Fruit fly (Drosophila melanogaster) whole organism, embryonic: Measurements from ENCODE around the gene Zdhhc8.
A peak's percentile ranks its signal among the peaks of the same experiment; 100 is the strongest.

Experiments
- ATbp ChIP-seq: fragments of 200-800 bp; sonication (Bioruptor generic); optimal IDR thresholded peaks from 2 replicates; lab custom pipeline; 2017; ENCODE audit warnings: missing biosample characterization, mild to moderate bottlenecking, missing genetic modification characterization, missing genetic modification reagents
- BtbVII ChIP-seq: fragments of 200-800 bp; sonication (Bioruptor generic); optimal IDR thresholded peaks from 3 replicates; lab custom pipeline; 2017; ENCODE audit warnings: missing biosample characterization, mild to moderate bottlenecking, missing genetic modification characterization
- CG10366 ChIP-seq: fragments of 200-800 bp; sonication (Bioruptor generic); IDR thresholded peaks from 2 replicates; pipeline ENCODE4 v1.3.6; 2022; ENCODE audit warnings: missing biosample characterization, missing genetic modification characterization
- CG10431 ChIP-seq: fragments of 200-800 bp; sonication (Bioruptor generic); optimal IDR thresholded peaks from 3 replicates; lab custom pipeline; 2018; ENCODE audit warnings: missing biosample characterization, mild to moderate bottlenecking, missing genetic modification characterization
- CG10979 ChIP-seq: fragments of 200-800 bp; sonication (Bioruptor generic); optimal IDR thresholded peaks from 2 replicates; lab custom pipeline; 2018; ENCODE audit warnings: missing biosample characterization, mild to moderate bottlenecking, missing genetic modification characterization, moderate library complexity
- CG11085 ChIP-seq: fragments of 200-800 bp; sonication (Bioruptor generic); IDR thresholded peaks from 2 replicates; pipeline ENCODE4 v1.3.6; 2022; ENCODE audit warnings: missing biosample characterization, missing genetic modification characterization
- CG11560 ChIP-seq: fragments of 200-800 bp; sonication (Bioruptor generic); IDR thresholded peaks from 3 replicates; pipeline ENCODE4 v1.3.6; 2022; ENCODE audit warnings: missing biosample characterization, missing genetic modification characterization
- CG1233 ChIP-seq: fragments of 200-800 bp; sonication (Bioruptor generic); optimal IDR thresholded peaks from 4 replicates; lab custom pipeline; 2018; ENCODE audit warnings: missing biosample characterization, mild to moderate bottlenecking, missing genetic modification characterization
- CG12744 ChIP-seq: fragments of 200-800 bp; sonication (Bioruptor generic); optimal IDR thresholded peaks from 2 replicates; lab custom pipeline; 2016; ENCODE audit warnings: missing biosample characterization, missing genetic modification characterization
- CG1602 ChIP-seq: fragments of 200-800 bp; sonication (Bioruptor generic); optimal IDR thresholded peaks from 3 replicates; lab custom pipeline; 2016; ENCODE audit warnings: missing biosample characterization, missing genetic modification characterization
- CG17568 ChIP-seq: fragments of 200-800 bp; sonication (Bioruptor generic); optimal IDR thresholded peaks from 2 replicates; lab custom pipeline; 2018; ENCODE audit warnings: missing biosample characterization, mild to moderate bottlenecking, missing genetic modification characterization, moderate library complexity
- CG17829 ChIP-seq: fragments of 200-800 bp; optimal IDR thresholded peaks from 2 replicates; lab custom pipeline; 2019; ENCODE audit warnings: missing biosample characterization, mild to moderate bottlenecking, missing genetic modification characterization, moderate library complexity
- CG1792 ChIP-seq: fragments of 200-800 bp; sonication (Bioruptor generic); optimal IDR thresholded peaks from 2 replicates; lab custom pipeline; 2016; ENCODE audit warnings: missing biosample characterization, missing genetic modification characterization
- CG2129 ChIP-seq: fragments of 200-800 bp; sonication (Bioruptor generic); IDR thresholded peaks from 2 replicates; pipeline ENCODE4 v1.3.6; 2022; ENCODE audit warnings: missing biosample characterization, missing genetic modification characterization; ENCODE audit not compliant: partially characterized antibody
- CG2678 ChIP-seq: fragments of 200-800 bp; sonication (Bioruptor generic); optimal IDR thresholded peaks from 3 replicates; lab custom pipeline; 2019; ENCODE audit warnings: missing biosample characterization, mild to moderate bottlenecking, missing genetic modification characterization, moderate library complexity
- CG30431 ChIP-seq: fragments of 200-800 bp; sonication (Bioruptor generic); optimal IDR thresholded peaks from 2 replicates; lab custom pipeline; 2017; ENCODE audit warnings: missing biosample characterization, missing genetic modification characterization
- CG31365 ChIP-seq: fragments of 200-800 bp; sonication (Bioruptor generic); optimal IDR thresholded peaks from 2 replicates; lab custom pipeline; 2018; ENCODE audit warnings: missing biosample characterization, mild to moderate bottlenecking, missing genetic modification characterization
- CG32772 ChIP-seq: fragments of 200-800 bp; sonication (Bioruptor generic); IDR thresholded peaks from 2 replicates; pipeline ENCODE4 v1.3.6; 2022; ENCODE audit warnings: missing biosample characterization, missing genetic modification characterization
- CG4282 ChIP-seq: fragments of 200-800 bp; sonication (Bioruptor generic); optimal IDR thresholded peaks from 2 replicates; lab custom pipeline; 2016; ENCODE audit warnings: missing biosample characterization, missing genetic modification characterization
- CG4820 ChIP-seq: fragments of 200-800 bp; sonication (Bioruptor generic); optimal IDR thresholded peaks from 3 replicates; lab custom pipeline; 2016; ENCODE audit warnings: missing biosample characterization, missing genetic modification characterization
- CG7556 ChIP-seq: fragments of 200-800 bp; sonication (Bioruptor generic); optimal IDR thresholded peaks from 2 replicates; lab custom pipeline; 2017; ENCODE audit warnings: missing biosample characterization, mild to moderate bottlenecking, missing genetic modification characterization
- CG7928 ChIP-seq: fragments of 200-800 bp; sonication (Bioruptor generic); optimal IDR thresholded peaks from 2 replicates; lab custom pipeline; 2017; ENCODE audit warnings: missing biosample characterization, mild to moderate bottlenecking, missing genetic modification characterization
- Dref ChIP-seq: fragments of 200-800 bp; sonication (Bioruptor generic); IDR thresholded peaks from 2 replicates; pipeline ENCODE4 v1.3.6; 2022; ENCODE audit warnings: missing biosample characterization, missing genetic modification characterization
- E2f1 ChIP-seq: fragments of 200-800 bp; sonication (Bioruptor generic); IDR thresholded peaks from 2 replicates; pipeline ENCODE4 v1.3.6; 2022; ENCODE audit warnings: missing biosample characterization, missing genetic modification characterization
- HmgD ChIP-seq: fragments of 200-800 bp; sonication (Bioruptor generic); optimal IDR thresholded peaks from 3 replicates; lab custom pipeline; 2016; ENCODE audit warnings: missing biosample characterization, missing genetic modification characterization
- Hr3 ChIP-seq: fragments of 200-800 bp; sonication (Bioruptor generic); optimal IDR thresholded peaks from 3 replicates; lab custom pipeline; 2016; ENCODE audit warnings: missing biosample characterization, missing genetic modification characterization
- Hr39 ChIP-seq: fragments of >200 bp; optimal IDR thresholded peaks from 2 replicates; lab custom pipeline; 2017
- Mes4 ChIP-seq: fragments of 200-800 bp; sonication (Bioruptor generic); optimal IDR thresholded peaks from 2 replicates; lab custom pipeline; 2016; ENCODE audit warnings: missing biosample characterization, missing genetic modification characterization
- Nf-YA ChIP-seq: fragments of 200-800 bp; sonication (Bioruptor generic); IDR thresholded peaks from 2 replicates; pipeline ENCODE4 v1.3.6; 2022; ENCODE audit warnings: missing biosample characterization, missing genetic modification characterization
- Nf-YC ChIP-seq: fragments of 200-800 bp; optimal IDR thresholded peaks from 3 replicates; lab custom pipeline; 2019; ENCODE audit warnings: missing biosample characterization, mild to moderate bottlenecking, missing genetic modification characterization, moderate library complexity
- Pdp1 ChIP-seq, 2 experiments: fragments of 200-800 bp; sonication (Bioruptor generic); optimal IDR thresholded peaks; 3 replicates each; lab custom pipeline; 2016; ENCODE audit warnings: missing biosample characterization in 2 of 2, missing genetic modification characterization in 2 of 2, mild to moderate bottlenecking in 1 of 2, moderate library complexity in 1 of 2
- Tbp ChIP-seq: fragments of >200 bp; optimal IDR thresholded peaks from 2 replicates; lab custom pipeline; 2018; ENCODE audit warnings: missing biosample characterization, missing genetic modification characterization
- bbx ChIP-seq: fragments of 200-800 bp; sonication (Bioruptor generic); IDR thresholded peaks from 2 replicates; pipeline ENCODE4 v1.3.6; 2022; ENCODE audit warnings: missing biosample characterization, missing genetic modification characterization; ENCODE audit not compliant: partially characterized antibody
- chm ChIP-seq: fragments of 200-800 bp; sonication (Bioruptor generic); IDR thresholded peaks from 2 replicates; pipeline ENCODE4 v1.3.6; 2022; ENCODE audit warnings: missing biosample characterization, missing genetic modification characterization
- dimm ChIP-seq: fragments of 200-800 bp; sonication (Bioruptor generic); IDR thresholded peaks from 2 replicates; pipeline ENCODE4 v1.3.6; 2022; ENCODE audit warnings: missing biosample characterization, missing genetic modification characterization
- ems ChIP-seq: fragments of 200-800 bp; sonication (Bioruptor generic); optimal IDR thresholded peaks from 3 replicates; lab custom pipeline; 2016; ENCODE audit warnings: missing biosample characterization, missing genetic modification characterization
- ewg ChIP-seq: fragments of 200-800 bp; sonication (Bioruptor generic); optimal IDR thresholded peaks from 3 replicates; lab custom pipeline; 2017; ENCODE audit warnings: mild to moderate bottlenecking, missing biosample characterization, missing genetic modification reagents, missing genetic modification characterization
- fd64A ChIP-seq: fragments of 200-800 bp; sonication (Bioruptor generic); optimal IDR thresholded peaks from 3 replicates; lab custom pipeline; 2018; ENCODE audit warnings: missing biosample characterization, mild to moderate bottlenecking, missing genetic modification characterization
- ftz-f1 ChIP-seq: fragments of 200-800 bp; sonication (Bioruptor generic); optimal IDR thresholded peaks from 2 replicates; lab custom pipeline; 2016; ENCODE audit warnings: missing biosample characterization, missing genetic modification characterization
- kay ChIP-seq: fragments of 200-800 bp; sonication (Bioruptor generic); optimal IDR thresholded peaks from 2 replicates; lab custom pipeline; 2016; ENCODE audit warnings: missing biosample characterization, missing genetic modification characterization
- maf-S ChIP-seq: fragments of 200-800 bp; sonication (Bioruptor generic); optimal IDR thresholded peaks from 2 replicates; lab custom pipeline; 2016; ENCODE audit warnings: missing biosample characterization, missing genetic modification characterization
- mld ChIP-seq: fragments of 200-800 bp; sonication (Bioruptor generic); IDR thresholded peaks from 3 replicates; pipeline ENCODE4 v1.3.6; 2022; ENCODE audit warnings: missing biosample characterization, missing genetic modification characterization; ENCODE audit not compliant: partially characterized antibody
- nerfin-1 ChIP-seq: fragments of 200-800 bp; sonication (Bioruptor generic); optimal IDR thresholded peaks from 3 replicates; lab custom pipeline; 2019; ENCODE audit warnings: missing biosample characterization, mild to moderate bottlenecking, missing genetic modification characterization, moderate library complexity
- nmo ChIP-seq: fragments of 200-800 bp; sonication (Bioruptor generic); optimal IDR thresholded peaks from 2 replicates; lab custom pipeline; 2018; ENCODE audit warnings: missing biosample characterization, mild to moderate bottlenecking, missing genetic modification characterization, moderate library complexity
- otp ChIP-seq: fragments of 200-800 bp; sonication (Bioruptor generic); IDR thresholded peaks from 3 replicates; pipeline ENCODE4, ENCODE4 v1.3.6; 2022; ENCODE audit warnings: missing biosample characterization, missing genetic modification characterization
- pb ChIP-seq: fragments of 200-800 bp; sonication (Bioruptor generic); optimal IDR thresholded peaks from 3 replicates; lab custom pipeline; 2016; ENCODE audit warnings: missing biosample characterization, missing genetic modification characterization
- slou ChIP-seq: fragments of 200-800 bp; sonication (Bioruptor generic); optimal IDR thresholded peaks from 3 replicates; lab custom pipeline; 2016; ENCODE audit warnings: missing biosample characterization, missing genetic modification characterization
- toy ChIP-seq: fragments of 200-800 bp; sonication (Bioruptor generic); IDR thresholded peaks from 2 replicates; pipeline ENCODE4 v1.3.6; 2022; ENCODE audit warnings: missing biosample characterization, missing genetic modification characterization
- trh ChIP-seq: fragments of 200-800 bp; sonication (Bioruptor generic); optimal IDR thresholded peaks from 2 replicates; lab custom pipeline; 2016; ENCODE audit warnings: missing biosample characterization, missing genetic modification characterization

Zdhhc8 gene

DNA sequence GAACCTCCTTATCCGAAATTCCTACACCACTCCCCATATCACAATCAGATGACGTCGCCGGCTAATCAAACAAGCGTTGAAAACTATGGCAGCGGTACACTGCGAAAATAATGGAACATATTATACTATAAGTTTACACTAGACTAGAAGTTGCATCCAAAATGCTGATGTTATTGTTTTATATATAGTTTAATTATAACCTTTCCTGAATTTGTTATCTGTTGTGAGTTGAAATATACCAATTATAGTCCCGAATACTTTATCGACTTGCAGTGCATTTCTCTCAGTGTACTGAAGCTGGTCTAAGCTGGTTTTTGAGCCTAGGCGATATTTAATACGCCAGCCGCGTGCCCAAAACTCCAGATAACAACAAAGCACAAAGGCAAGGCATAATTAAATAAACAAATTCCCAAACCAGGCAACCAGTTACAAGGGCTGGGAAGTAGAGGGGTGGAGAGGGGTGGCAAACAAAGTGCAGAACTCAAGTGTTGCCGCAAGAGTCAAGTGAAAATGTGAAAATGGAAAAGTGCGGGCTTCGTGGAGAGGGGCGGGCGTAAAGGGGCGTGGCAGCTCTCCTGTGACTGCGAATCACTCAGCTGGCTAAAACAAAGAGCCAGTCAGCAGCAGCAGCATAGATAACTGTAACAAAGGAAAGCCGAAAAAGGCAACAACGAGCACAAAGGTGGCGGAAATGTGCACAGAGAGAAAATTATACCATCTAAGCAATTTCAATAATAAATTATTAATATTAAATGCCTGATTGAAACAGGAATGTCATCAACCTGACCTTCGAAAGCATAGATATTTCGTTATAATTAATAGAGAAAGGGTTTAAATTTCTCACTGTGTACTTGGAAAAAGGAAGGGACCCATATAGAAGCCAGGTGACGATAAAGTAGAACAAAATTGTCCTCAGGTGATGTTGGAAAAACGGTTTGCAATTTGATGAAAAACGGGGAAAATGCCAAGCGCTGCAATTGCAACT is 3.6 kb downstream of the Zdhhc8 start (continued):
- TF ChIP-seq CG7928 (GFP tag; lab: Kevin White, UChicago) (peak; percentile 56), otp (GFP tag; lab: Robert Waterston, UW) (peak; percentile 81), CG7556 (GFP tag; lab: Kevin White, UChicago) (peak; percentile 79), Mes4 (no peak), Pdp1 (GFP tag; optimal IDR thresholded peaks at IDR 0.05; lab: Kevin White, UChicago) (peak; percentile 63 to 75), CG1602 (GFP tag; lab: Kevin White, UChicago) (peak; percentile 59), CG31365 (tag; lab: Kevin White, UChicago) (peak; percentile 70), ATbp (GFP tag; lab: Kevin White, UChicago) (peak; percentile 74), CG11085 (GFP tag; lab: Robert Waterston, UW) (peak; percentile 80), ftz-f1 (GFP tag; lab: Kevin White, UChicago) (peak; percentile 4), nmo (GFP tag; lab: Kevin White, UChicago) (peak; percentile 85), toy (GFP tag; lab: Robert Waterston, UW) (0 out of 2 replicates have a peak, but pooled peaks have one; percentile 43), CG12744 (peak; percentile 65), fd64A (GFP tag; lab: Kevin White, UChicago) (peak; percentile 19), CG32772 (GFP tag; lab: Robert Waterston, UW) (peak; percentile 66), maf-S (GFP tag; lab: Kevin White, UChicago) (peak; percentile 30), CG17568 (GFP tag; lab: Kevin White, UChicago) (peak; percentile 65), CG10366 (GFP tag; lab: Robert Waterston, UW) (peak; percentile 79), CG30431 (GFP tag; lab: Kevin White, UChicago) (peak; percentile 64), nerfin-1 (tag; lab: Kevin White, UChicago) (peak; percentile 70), CG4820 (GFP tag; lab: Kevin White, UChicago) (peak; percentile 66), ewg (peak; percentile 62), mld (GFP tag; lab: Robert Waterston, UW) (no peak), Hr39 (lab: Kevin White, UChicago) (no peak), chm (GFP tag; lab: Robert Waterston, UW) (peak; percentile 71), E2f1 (GFP tag; lab: Robert Waterston, UW) (peak; percentile 70), CG4282 (GFP tag; lab: Kevin White, UChicago) (no peak), dimm (GFP tag; lab: Robert Waterston, UW) (no peak), CG1233 (GFP tag; lab: Kevin White, UChicago) (peak; percentile 66), CG11560 (tag; lab: Robert Waterston, UW) (peak; percentile 37; the same call in 1 of the 3 replicates), kay (GFP tag; lab: Kevin White, UChicago) (peak; percentile 48), pb (GFP tag; lab: Kevin White, UChicago) (peak; percentile 24), trh (GFP tag; lab: Kevin White, UChicago) (peak; percentile 22), CG1792 (GFP tag; lab: Kevin White, UChicago) (peak; percentile 65), bbx (GFP tag; lab: Robert Waterston, UW) (no peak), Nf-YC (tag; lab: Kevin White, UChicago) (peak; percentile 67), BtbVII (GFP tag; lab: Kevin White, UChicago) (peak; percentile 82), slou (peak; percentile 67), Hr3 (GFP tag; lab: Kevin White, UChicago) (peak; percentile 59), CG10979 (tag; lab: Kevin White, UChicago) (peak; percentile 82), CG17829 (tag; lab: Kevin White, UChicago) (peak; percentile 82), Dref (no peak), CG2678 (tag; lab: Kevin White, UChicago) (peak; percentile 93), CG2129 (no peak), Nf-YA (GFP tag; lab: Robert Waterston, UW) (peak; percentile 70), CG10431 (no peak), Tbp (GFP tag; lab: Kevin White, UChicago) (no peak), ems (GFP tag; lab: Kevin White, UChicago) (peak; percentile 81), HmgD (GFP tag; lab: Kevin White, UChicago) (peak; percentile 10)
